Worm (Caenorhabditis elegans) whole organism, L2 larva: ENCODE results near the gene ZK105.8.

Experiments used
- alr-1 ChIP-seq: fragments of 150-350 bp; optimal IDR thresholded peaks from 2 replicates; lab custom pipeline; 2014; ENCODE audit warnings: missing biosample characterization, missing genetic modification characterization
- crh-2 ChIP-seq: sonication (generic microtip); optimal IDR thresholded peaks from 2 replicates; lab custom pipeline; 2017; ENCODE audit warnings: missing biosample characterization, missing genetic modification characterization
- egl-27 ChIP-seq: sonication (generic microtip); optimal IDR thresholded peaks from 3 replicates; lab custom pipeline; 2017; ENCODE audit warnings: missing biosample characterization, missing genetic modification reagents, missing genetic modification characterization
- fos-1 ChIP-seq: fragments of 150-350 bp; optimal IDR thresholded peaks from 2 replicates; lab custom pipeline; 2014; ENCODE audit warnings: missing biosample characterization, missing genetic modification characterization
- mdl-1 ChIP-seq, 2 experiments: fragments of 150-350 bp in 1 of 2; sonication (generic microtip) in 1 of 2; optimal IDR thresholded peaks; 2 replicates each; lab custom pipeline; 2017; ENCODE audit warnings: missing biosample characterization in 2 of 2, missing genetic modification characterization in 2 of 2
- peb-1 ChIP-seq: fragments of 150-350 bp; optimal IDR thresholded peaks from 2 replicates; lab custom pipeline; 2014; ENCODE audit warnings: missing biosample characterization, missing genetic modification characterization
- skn-1 ChIP-seq: sonication (generic microtip); optimal IDR thresholded peaks from 2 replicates; lab custom pipeline; 2017; ENCODE audit warnings: missing biosample characterization, missing genetic modification characterization
- unc-39 ChIP-seq: fragments of 150-350 bp; optimal IDR thresholded peaks from 2 replicates; lab custom pipeline; 2014; ENCODE audit warnings: missing biosample characterization, missing genetic modification characterization
- ztf-11 ChIP-seq: sonication (generic microtip); optimal IDR thresholded peaks from 2 replicates; lab custom pipeline; 2017; ENCODE audit warnings: missing biosample characterization, missing genetic modification characterization

- no peak for TF ChIP-seq mdl-1 (tag; optimal IDR thresholded peaks at IDR 0.05; lab: Kevin White, UChicago)
- TF ChIP-seq ztf-11, result no peak
- TF ChIP-seq unc-39 (tag; lab: Kevin White, UChicago), result no peak
- no peak for TF ChIP-seq egl-27
- TF ChIP-seq peb-1 (tag; lab: Kevin White, UChicago), result no peak
- TF ChIP-seq skn-1 (tag; lab: Kevin White, UChicago), result no peak
- no peak for TF ChIP-seq crh-2 (tag; lab: Kevin White, UChicago)
- peak; percentile 5 for TF ChIP-seq fos-1
- TF ChIP-seq alr-1 (tag; lab: Kevin White, UChicago), result no peak
Observed at ce11 chrV:7755991-7756390, 31.7 kb downstream of the ZK105.8 start.
